Fruit fly (Drosophila melanogaster) whole organism, embryonic: Measurements from ENCODE around the gene lark.

ENCODE experiments used
- CG10979 ChIP-seq: fragments of 200-800 bp; sonication (Bioruptor generic); optimal IDR thresholded peaks from 2 replicates; lab custom pipeline; 2018; ENCODE audit warnings: missing biosample characterization, mild to moderate bottlenecking, missing genetic modification characterization, moderate library complexity
- CG11398 ChIP-seq: fragments of 200-800 bp; sonication (Bioruptor generic); optimal IDR thresholded peaks from 2 replicates; lab custom pipeline; 2016; ENCODE audit warnings: missing biosample characterization, missing genetic modification characterization
- CG12104 ChIP-seq: fragments of 200-800 bp; sonication (Bioruptor generic); optimal IDR thresholded peaks from 3 replicates; lab custom pipeline; 2016; ENCODE audit warnings: missing biosample characterization, missing genetic modification characterization
- CG13287 ChIP-seq: fragments of 200-800 bp; sonication (Bioruptor generic); IDR thresholded peaks from 2 replicates; pipeline ENCODE4 v1.3.6; 2022; ENCODE audit warnings: missing biosample characterization, missing genetic modification characterization; ENCODE audit not compliant: partially characterized antibody
- CG13424 ChIP-seq: fragments of 200-800 bp; sonication (Bioruptor generic); optimal IDR thresholded peaks from 2 replicates; lab custom pipeline; 2019; ENCODE audit warnings: missing biosample characterization, mild to moderate bottlenecking, missing genetic modification characterization, moderate library complexity
- CG14710 ChIP-seq: fragments of 200-800 bp; sonication (Bioruptor generic); optimal IDR thresholded peaks from 3 replicates; lab custom pipeline; 2019; ENCODE audit warnings: missing biosample characterization, mild to moderate bottlenecking, missing genetic modification characterization, moderate library complexity
- CG17361 ChIP-seq: fragments of 200-800 bp; sonication (Bioruptor generic); IDR thresholded peaks from 3 replicates; pipeline ENCODE4 v1.3.6; 2022; ENCODE audit warnings: missing biosample characterization, missing genetic modification characterization
- CG17912 ChIP-seq: fragments of 200-800 bp; sonication (Bioruptor generic); optimal IDR thresholded peaks from 2 replicates; lab custom pipeline; 2018; ENCODE audit warnings: missing biosample characterization, mild to moderate bottlenecking, missing genetic modification characterization
- CG2199 ChIP-seq: fragments of 200-800 bp; sonication (Bioruptor generic); IDR thresholded peaks from 3 replicates; pipeline ENCODE4 v1.3.6; 2022; ENCODE audit warnings: missing biosample characterization, missing genetic modification characterization
- CG34376 ChIP-seq: fragments of 200-800 bp; sonication (Bioruptor generic); optimal IDR thresholded peaks from 2 replicates; lab custom pipeline; 2018; ENCODE audit warnings: missing biosample characterization, mild to moderate bottlenecking, missing genetic modification characterization
- CG3995 ChIP-seq: fragments of 200-800 bp; sonication (Bioruptor generic); optimal IDR thresholded peaks from 3 replicates; lab custom pipeline; 2016; ENCODE audit warnings: missing biosample characterization, missing genetic modification characterization
- CG5953 ChIP-seq: fragments of 200-800 bp; sonication (Bioruptor generic); IDR thresholded peaks from 2 replicates; pipeline ENCODE4 v1.3.6; 2022; ENCODE audit warnings: missing biosample characterization, missing genetic modification characterization
- CG7928 ChIP-seq: fragments of 200-800 bp; sonication (Bioruptor generic); optimal IDR thresholded peaks from 2 replicates; lab custom pipeline; 2017; ENCODE audit warnings: missing biosample characterization, mild to moderate bottlenecking, missing genetic modification characterization
- CG8388 ChIP-seq: fragments of 200-800 bp; sonication (Bioruptor generic); optimal IDR thresholded peaks from 2 replicates; lab custom pipeline; 2019; ENCODE audit warnings: missing biosample characterization, mild to moderate bottlenecking, missing genetic modification characterization, moderate library complexity
- CG9727 ChIP-seq: fragments of 200-800 bp; sonication (Bioruptor generic); optimal IDR thresholded peaks from 3 replicates; lab custom pipeline; 2017; ENCODE audit warnings: missing biosample characterization, mild to moderate bottlenecking, missing genetic modification characterization
- CG9876 ChIP-seq: fragments of 200-800 bp; sonication (Bioruptor generic); optimal IDR thresholded peaks from 2 replicates; lab custom pipeline; 2016; ENCODE audit warnings: missing biosample characterization, missing genetic modification characterization
- CkIIα-i1 ChIP-seq: fragments of 200-800 bp; sonication (Bioruptor generic); IDR thresholded peaks from 2 replicates; pipeline ENCODE4 v1.3.6; 2022; ENCODE audit warnings: missing biosample characterization, missing genetic modification characterization
- D ChIP-seq, 2 experiments: fragments of 200-800 bp in 1 of 2; fragments of >200 bp in 1 of 2; sonication (Bioruptor generic) in 1 of 2; optimal IDR thresholded peaks; 2 replicates in 1 of 2; 3 replicates in 1 of 2; lab custom pipeline; 2017; ENCODE audit warnings: mild to moderate bottlenecking in 1 of 2, missing biosample characterization in 1 of 2, missing genetic modification characterization in 1 of 2, missing genetic modification reagents in 1 of 2
- Dip3 ChIP-seq: fragments of 200-800 bp; sonication (Bioruptor generic); optimal IDR thresholded peaks from 3 replicates; lab custom pipeline; 2016; ENCODE audit warnings: missing biosample characterization, missing genetic modification characterization
- Elba2 ChIP-seq: fragments of 200-800 bp; sonication (Bioruptor generic); optimal IDR thresholded peaks from 3 replicates; lab custom pipeline; 2016; ENCODE audit warnings: missing biosample characterization, missing genetic modification characterization
- Fer1 ChIP-seq: fragments of 200-800 bp; sonication (Bioruptor generic); optimal IDR thresholded peaks from 2 replicates; lab custom pipeline; 2017; ENCODE audit warnings: missing biosample characterization, mild to moderate bottlenecking, missing genetic modification characterization
- Fer2 ChIP-seq: fragments of 200-800 bp; sonication (Bioruptor generic); optimal IDR thresholded peaks from 2 replicates; lab custom pipeline; 2018; ENCODE audit warnings: missing biosample characterization, mild to moderate bottlenecking, missing genetic modification characterization, moderate library complexity
- Kr ChIP-seq: fragments of 200-800 bp; sonication (Bioruptor generic); optimal IDR thresholded peaks from 2 replicates; lab custom pipeline; 2017; ENCODE audit warnings: missing biosample characterization, mild to moderate bottlenecking, missing genetic modification characterization
- Max ChIP-seq: fragments of 200-800 bp; sonication (Bioruptor generic); optimal IDR thresholded peaks from 2 replicates; lab custom pipeline; 2016; ENCODE audit warnings: missing biosample characterization, mild to moderate bottlenecking, missing genetic modification characterization
- NC2α ChIP-seq: fragments of 200-800 bp; sonication (Bioruptor generic); optimal IDR thresholded peaks from 2 replicates; lab custom pipeline; 2016; ENCODE audit warnings: missing biosample characterization, missing genetic modification characterization
- PHDP ChIP-seq: fragments of 200-800 bp; sonication (Bioruptor generic); optimal IDR thresholded peaks from 3 replicates; lab custom pipeline; 2018; ENCODE audit warnings: missing biosample characterization, mild to moderate bottlenecking, missing genetic modification characterization, moderate library complexity
- Pdp1 ChIP-seq, 2 experiments: fragments of 200-800 bp; sonication (Bioruptor generic); optimal IDR thresholded peaks; 3 replicates each; lab custom pipeline; 2016; ENCODE audit warnings: missing biosample characterization in 2 of 2, missing genetic modification characterization in 2 of 2, mild to moderate bottlenecking in 1 of 2, moderate library complexity in 1 of 2
- Poxn ChIP-seq: fragments of 200-800 bp; sonication (Bioruptor generic); IDR thresholded peaks from 2 replicates; pipeline ENCODE4 v1.3.6; 2022; ENCODE audit warnings: missing biosample characterization, missing genetic modification characterization
- bigmax ChIP-seq: fragments of 200-800 bp; sonication (Bioruptor generic); optimal IDR thresholded peaks from 2 replicates; lab custom pipeline; 2018; ENCODE audit warnings: missing biosample characterization, mild to moderate bottlenecking, missing genetic modification characterization
- bsh ChIP-seq, 2 experiments: fragments of 200-800 bp; sonication (Bioruptor generic); optimal IDR thresholded peaks; 2 replicates each; lab custom pipeline; 2017 to 2018; ENCODE audit warnings: mild to moderate bottlenecking in 2 of 2, missing biosample characterization in 2 of 2, missing genetic modification characterization in 2 of 2, moderate library complexity in 1 of 2
- chif ChIP-seq, 2 experiments: fragments of 200-800 bp; sonication (Bioruptor generic); optimal IDR thresholded peaks; 3 replicates each; lab custom pipeline; 2016; ENCODE audit warnings: missing biosample characterization in 2 of 2, missing genetic modification characterization in 2 of 2
- cwo ChIP-seq: fragments of 200-800 bp; sonication (Bioruptor generic); optimal IDR thresholded peaks from 3 replicates; lab custom pipeline; 2017; ENCODE audit warnings: missing biosample characterization, missing genetic modification characterization, mild to moderate bottlenecking, moderate library complexity, missing genetic modification reagents
- grn ChIP-seq: fragments of 200-800 bp; sonication (Bioruptor generic); optimal IDR thresholded peaks from 3 replicates; lab custom pipeline; 2017; ENCODE audit warnings: missing biosample characterization, missing genetic modification characterization
- hb ChIP-seq: fragments of 200-800 bp; sonication (Bioruptor generic); IDR thresholded peaks from 3 replicates; pipeline ENCODE4 v1.3.6; 2022; ENCODE audit warnings: missing biosample characterization, missing genetic modification characterization; ENCODE audit not compliant: partially characterized antibody
- ind ChIP-seq: fragments of 200-800 bp; sonication (Bioruptor generic); optimal IDR thresholded peaks from 3 replicates; lab custom pipeline; 2016; ENCODE audit warnings: missing biosample characterization, missing genetic modification characterization
- knrl ChIP-seq: fragments of 200-800 bp; sonication (Bioruptor generic); IDR thresholded peaks from 3 replicates; pipeline ENCODE4 v1.3.6; 2022; ENCODE audit warnings: missing biosample characterization, missing genetic modification characterization; ENCODE audit not compliant: partially characterized antibody
- nmo ChIP-seq: fragments of 200-800 bp; sonication (Bioruptor generic); optimal IDR thresholded peaks from 2 replicates; lab custom pipeline; 2018; ENCODE audit warnings: missing biosample characterization, mild to moderate bottlenecking, missing genetic modification characterization, moderate library complexity
- nom ChIP-seq: fragments of 200-800 bp; sonication (Bioruptor generic); optimal IDR thresholded peaks from 2 replicates; lab custom pipeline; 2017; ENCODE audit warnings: missing biosample characterization, missing genetic modification characterization, mild to moderate bottlenecking, moderate library complexity, missing genetic modification reagents
- oc ChIP-seq: fragments of 200-800 bp; sonication (Bioruptor generic); optimal IDR thresholded peaks from 2 replicates; lab custom pipeline; 2018; ENCODE audit warnings: missing biosample characterization, mild to moderate bottlenecking, missing genetic modification characterization, moderate library complexity
- pan ChIP-seq, 4 experiments: fragments of >200 bp in 3 of 4; fragments of 200-800 bp in 1 of 4; sonication (Bioruptor generic) in 1 of 4; optimal IDR thresholded peaks in 3 of 4; IDR thresholded peaks in 1 of 4; 2 replicates each; pipeline versions ENCODE4 v1.3.6 to Lab custom; 2017 to 2022; ENCODE audit warnings: missing biosample characterization in 2 of 4, missing genetic modification characterization in 2 of 4, mixed read lengths in 1 of 4
- pho ChIP-seq: fragments of 200-800 bp; sonication (Bioruptor generic); optimal IDR thresholded peaks from 2 replicates; lab custom pipeline; 2016; ENCODE audit warnings: missing biosample characterization, missing genetic modification characterization
- sens ChIP-seq: fragments of 200-800 bp; sonication (Bioruptor generic); peaks from one replicate; lab custom pipeline; 2016; ENCODE audit warnings: missing biosample characterization, missing genetic modification characterization
- sim ChIP-seq: fragments of 200-800 bp; sonication (Bioruptor generic); IDR thresholded peaks from 2 replicates; pipeline ENCODE4 v1.3.6; 2022; ENCODE audit warnings: missing biosample characterization, missing genetic modification characterization
- sqz ChIP-seq: fragments of 200-800 bp; sonication (Bioruptor generic); optimal IDR thresholded peaks from 3 replicates; lab custom pipeline; 2018; ENCODE audit warnings: missing biosample characterization, mild to moderate bottlenecking, missing genetic modification characterization
- ssp ChIP-seq: fragments of 200-800 bp; sonication (Bioruptor generic); IDR thresholded peaks from 2 replicates; pipeline ENCODE4 v1.3.6; 2022; ENCODE audit warnings: missing biosample characterization, missing genetic modification characterization
- tna ChIP-seq: fragments of 200-800 bp; sonication (Bioruptor generic); IDR thresholded peaks from 2 replicates; pipeline ENCODE4 v1.3.6; 2022; ENCODE audit warnings: missing biosample characterization, missing genetic modification characterization; ENCODE audit not compliant: partially characterized antibody
- vvl ChIP-seq: fragments of 200-800 bp; sonication (Bioruptor generic); IDR thresholded peaks from 2 replicates; pipeline ENCODE4 v1.3.6; 2022; ENCODE audit warnings: missing biosample characterization, missing genetic modification characterization

The lark gene

DNA sequence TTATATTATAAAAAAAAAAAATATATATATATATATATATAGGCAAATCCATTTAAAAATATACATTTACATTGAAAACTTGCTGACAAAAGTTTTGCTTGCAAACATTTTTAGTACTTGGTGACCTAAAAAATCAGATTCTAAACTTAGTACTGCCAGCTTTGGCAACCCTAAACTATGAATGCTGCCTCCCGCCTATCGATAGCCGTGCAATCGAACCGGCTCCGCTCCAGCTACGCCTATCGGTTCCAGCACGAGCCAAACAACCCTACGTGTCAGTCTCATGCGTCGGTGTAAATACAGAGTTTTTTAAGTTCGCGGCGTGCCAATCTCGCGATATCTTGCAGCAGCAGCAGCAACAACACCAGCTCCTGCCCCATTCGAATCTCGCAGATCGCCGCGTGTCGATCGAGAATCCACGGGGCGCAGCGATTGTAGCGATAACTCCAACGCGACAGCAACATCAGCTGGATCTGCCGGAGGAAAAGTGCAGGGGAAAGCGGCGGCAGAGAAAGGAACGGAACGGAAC is 21.3 kb downstream of the lark start, which contains the start of gene Sec63 (continued):
- TF ChIP-seq bigmax (GFP tag; lab: Kevin White, UChicago), result no peak
- no peak for TF ChIP-seq CG9876 (GFP tag; lab: Kevin White, UChicago)
- no peak for TF ChIP-seq sim
- TF ChIP-seq D (optimal IDR thresholded peaks at IDR 0.05; lab: Kevin White, UChicago), result no peak
- peak; percentile 3 for TF ChIP-seq D (GFP tag; optimal IDR thresholded peaks at IDR 0.05; lab: Kevin White, UChicago)
- no peak for TF ChIP-seq pan (optimal IDR thresholded peaks at IDR 0.05; lab: Kevin White, UChicago)
- TF ChIP-seq pan (GFP tag; optimal IDR thresholded peaks at IDR 0.05 in 1 of 2, IDR thresholded peaks at IDR 0.05 in 1 of 2), result peak in 1 of 2 experiments; percentile 54
- TF ChIP-seq vvl (GFP tag; lab: Robert Waterston, UW), result peak; percentile 11; the same call in 1 of the 2 replicates
- peak; percentile 28 for TF ChIP-seq CG17912 (GFP tag; lab: Kevin White, UChicago)
- TF ChIP-seq CG9727 (GFP tag; lab: Kevin White, UChicago), result peak; percentile 20
- peak in 1 of 2 experiments; percentile 32 for TF ChIP-seq bsh (GFP tag; optimal IDR thresholded peaks at IDR 0.05; lab: Kevin White, UChicago)
- TF ChIP-seq hb (GFP tag; lab: Robert Waterston, UW), result peak; percentile 87
- peak; percentile 23; the same call in 1 of the 3 replicates for TF ChIP-seq CG2199 (GFP tag; lab: Robert Waterston, UW)
- no peak for TF ChIP-seq NC2α (GFP tag; lab: Kevin White, UChicago)
- 0 out of 2 replicates have a peak, but pooled peaks have one; percentile 30 for TF ChIP-seq ssp (GFP tag; lab: Robert Waterston, UW)
- TF ChIP-seq CG10979, result no peak
- peak; percentile 5 to 11 for TF ChIP-seq Pdp1 (GFP tag; optimal IDR thresholded peaks at IDR 0.05; lab: Kevin White, UChicago)
- TF ChIP-seq, all 482 proteins: peak for 235

dm6 chr3L:7361095-7361522 is 22.0 kb downstream of the lark start:
- no peak for TF ChIP-seq Kr (GFP tag; lab: Kevin White, UChicago)
- TF ChIP-seq CG3995 (GFP tag; lab: Kevin White, UChicago), result peak; percentile 75
- no peak for TF ChIP-seq CG14710 (tag; lab: Kevin White, UChicago)
- peak; percentile 94 for TF ChIP-seq grn (GFP tag; lab: Kevin White, UChicago)
- no peak for TF ChIP-seq bsh (GFP tag; optimal IDR thresholded peaks at IDR 0.05; lab: Kevin White, UChicago)
- no peak for TF ChIP-seq CkIIα-i1
- peak; percentile 57 for TF ChIP-seq nom
- no peak for TF ChIP-seq Fer2 (tag; lab: Kevin White, UChicago)
- peak; percentile 71 for TF ChIP-seq cwo
- TF ChIP-seq CG12104 (GFP tag; lab: Kevin White, UChicago), result no peak
- no peak for TF ChIP-seq CG8388 (GFP tag; lab: Kevin White, UChicago)
- TF ChIP-seq PHDP (tag; lab: Kevin White, UChicago), result peak; percentile 17
- TF ChIP-seq tna (GFP tag; lab: Robert Waterston, UW), result no peak
- no peak for TF ChIP-seq nmo (GFP tag; lab: Kevin White, UChicago)
- peak; percentile 18 for TF ChIP-seq Fer1 (GFP tag; lab: Kevin White, UChicago)
- TF ChIP-seq knrl (GFP tag; lab: Robert Waterston, UW), result no peak
- no peak for TF ChIP-seq CG11398
- TF ChIP-seq CG5953 (GFP tag; lab: Robert Waterston, UW), result no peak
- no peak for TF ChIP-seq pho
- TF ChIP-seq Poxn (GFP tag; lab: Robert Waterston, UW), result no peak
- no peak for TF ChIP-seq CG13424 (tag; lab: Kevin White, UChicago)
- peak; percentile 71 for TF ChIP-seq sens
- peak; percentile 69 for TF ChIP-seq CG34376
- TF ChIP-seq CG13287 (GFP tag; lab: Robert Waterston, UW), result no peak
- TF ChIP-seq CG17361 (GFP tag; lab: Robert Waterston, UW), result no peak
- TF ChIP-seq oc (tag; lab: Kevin White, UChicago), result peak; percentile 50
- TF ChIP-seq CG7928 (GFP tag; lab: Kevin White, UChicago), result no peak
- TF ChIP-seq ind (GFP tag; lab: Kevin White, UChicago), result no peak
- peak; percentile 64; the same call in 1 of the 2 replicates for TF ChIP-seq vvl (GFP tag; lab: Robert Waterston, UW)
- TF ChIP-seq sqz (GFP tag; lab: Kevin White, UChicago), result peak; percentile 67
- no peak for TF ChIP-seq chif (GFP tag; optimal IDR thresholded peaks at IDR 0.05; lab: Kevin White, UChicago)
- TF ChIP-seq Dip3 (GFP tag; lab: Kevin White, UChicago), result no peak
- peak; percentile 88 for TF ChIP-seq Elba2
- TF ChIP-seq Max, result no peak
